Worm (Caenorhabditis elegans) whole organism, midembryonic: ENCODE results near the gene mcm-3AP.
A peak's percentile ranks its signal among the peaks of the same experiment; 100 is the strongest.

Experiments used
- T22C8.4 ChIP-seq: fragments of 200-800 bp; sonication (Bioruptor generic); IDR thresholded peaks from 2 replicates; pipeline ENCODE4 v1.3.6; 2022; ENCODE audit warnings: missing genetic modification characterization, missing compliant biosample characterization
- cog-1 ChIP-seq: sonication (generic microtip); optimal IDR thresholded peaks from 2 replicates; lab custom pipeline; 2016; ENCODE audit warnings: missing genetic modification characterization, missing compliant biosample characterization
- flt-1 ChIP-seq: fragments of 200-800 bp; sonication (Bioruptor generic); IDR thresholded peaks from 2 replicates; pipeline ENCODE4 v1.3.6; 2022; ENCODE audit warnings: missing genetic modification characterization, missing compliant biosample characterization
- klf-2 ChIP-seq: fragments of 200-800 bp; sonication (Bioruptor generic); conservative IDR thresholded peaks from 2 replicates; pipeline ENCODE4 v1.3.6; 2022; ENCODE audit warnings: missing genetic modification reagents, missing genetic modification characterization, missing compliant biosample characterization
- med-1 ChIP-seq: sonication (generic microtip); optimal IDR thresholded peaks from 2 replicates; lab custom pipeline; 2017; ENCODE audit warnings: missing genetic modification characterization, mild to moderate bottlenecking, missing compliant biosample characterization, antibody characterized with exemption, missing genetic modification reagents; ENCODE audit not compliant: insufficient read depth
- ref-1 ChIP-seq: fragments of 200-800 bp; sonication (Bioruptor generic); conservative IDR thresholded peaks from 2 replicates; pipeline ENCODE4 v1.3.6; 2022; ENCODE audit warnings: missing genetic modification reagents, missing genetic modification characterization, missing compliant biosample characterization
- tab-1 ChIP-seq: fragments of 200-800 bp; sonication (Bioruptor generic); IDR thresholded peaks from 2 replicates; pipeline ENCODE4 v1.3.6; 2022; ENCODE audit warnings: missing genetic modification characterization, missing compliant biosample characterization
- ztf-23 ChIP-seq: fragments of 200-800 bp; sonication (Bioruptor generic); IDR thresholded peaks from 2 replicates; pipeline ENCODE4 v1.3.6; 2022; ENCODE audit warnings: missing genetic modification reagents, missing genetic modification characterization, missing compliant biosample characterization
- ztf-29 ChIP-seq: fragments of 200-800 bp; sonication (Bioruptor generic); IDR thresholded peaks from 2 replicates; pipeline ENCODE4 v1.3.6; 2022; ENCODE audit warnings: missing genetic modification reagents, missing genetic modification characterization, missing compliant biosample characterization

Gene mcm-3AP

DNA sequence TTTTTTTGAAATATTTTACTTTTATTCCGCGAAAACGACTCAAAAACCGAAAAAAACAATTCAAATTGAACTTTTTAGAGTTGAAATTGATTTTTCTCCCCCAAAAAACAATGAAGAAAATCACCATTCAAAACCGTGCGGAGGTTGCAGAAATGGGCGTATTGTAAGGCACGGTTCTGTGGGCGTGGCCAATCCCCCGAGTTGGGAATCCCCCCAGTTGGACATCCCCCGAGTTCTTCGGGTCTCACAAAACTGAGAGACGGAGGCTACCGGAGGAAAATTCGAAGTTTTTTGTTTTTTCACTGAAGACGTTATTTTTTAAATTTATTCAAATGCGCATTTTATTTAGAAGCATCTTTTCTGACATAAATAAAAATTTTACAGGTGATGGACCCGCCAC lies at the start of gene mcm-3AP:
TSS of gene mcm-3AP (plus strand) at position 383 of the 400 bp plus-strand sequence.
- TF ChIP-seq T22C8.4 (GFP tag; lab: Robert Waterston, UW), result peak; percentile 65
- TF ChIP-seq ztf-23, result peak; percentile 84
- 0 out of 2 replicates have a peak, but pooled peaks have one; percentile 26 for TF ChIP-seq tab-1
- TF ChIP-seq klf-2, result peak; percentile 80
- peak; percentile 83 for TF ChIP-seq flt-1 (GFP tag; lab: Robert Waterston, UW)

- TF ChIP-seq ref-1 (GFP tag; lab: Robert Waterston, UW), result no peak
- peak; percentile 13 for TF ChIP-seq cog-1 (tag; lab: Kevin White, UChicago)
These were observed 46.1 kb upstream of the mcm-3AP start, which contains the start of gene arp-11 for ce11 chrIV:7902221-7902904. Gene arp-11, minus strand, starts transcription at chrIV:7902271.

- TF ChIP-seq flt-1 (GFP tag; lab: Robert Waterston, UW) (no peak), T22C8.4 (GFP tag; lab: Robert Waterston, UW) (no peak), ref-1 (GFP tag; lab: Robert Waterston, UW) (no peak), klf-2 (no peak), med-1 (no peak), ztf-23 (no peak), cog-1 (tag; lab: Kevin White, UChicago) (peak; percentile 29), tab-1 (no peak)
These were observed 45.1 kb upstream of the mcm-3AP start, which contains the start of gene C49H3.6 for ce11 chrIV:7903359-7903758. Gene C49H3.6, plus strand, starts transcription at chrIV:7903738.

ce11 chrIV:7906643-7907042 lies 41.8 kb upstream of the mcm-3AP start:
- no peak for TF ChIP-seq tab-1
- TF ChIP-seq cog-1 (tag; lab: Kevin White, UChicago), result no peak
- no peak for TF ChIP-seq T22C8.4 (GFP tag; lab: Robert Waterston, UW)
- TF ChIP-seq klf-2, result no peak
- TF ChIP-seq med-1, result no peak
- no peak for TF ChIP-seq ztf-29 (GFP tag; lab: Robert Waterston, UW)
- no peak for TF ChIP-seq flt-1 (GFP tag; lab: Robert Waterston, UW)
- TF ChIP-seq ztf-23, result no peak
- no peak for TF ChIP-seq ref-1 (GFP tag; lab: Robert Waterston, UW)

DNA sequence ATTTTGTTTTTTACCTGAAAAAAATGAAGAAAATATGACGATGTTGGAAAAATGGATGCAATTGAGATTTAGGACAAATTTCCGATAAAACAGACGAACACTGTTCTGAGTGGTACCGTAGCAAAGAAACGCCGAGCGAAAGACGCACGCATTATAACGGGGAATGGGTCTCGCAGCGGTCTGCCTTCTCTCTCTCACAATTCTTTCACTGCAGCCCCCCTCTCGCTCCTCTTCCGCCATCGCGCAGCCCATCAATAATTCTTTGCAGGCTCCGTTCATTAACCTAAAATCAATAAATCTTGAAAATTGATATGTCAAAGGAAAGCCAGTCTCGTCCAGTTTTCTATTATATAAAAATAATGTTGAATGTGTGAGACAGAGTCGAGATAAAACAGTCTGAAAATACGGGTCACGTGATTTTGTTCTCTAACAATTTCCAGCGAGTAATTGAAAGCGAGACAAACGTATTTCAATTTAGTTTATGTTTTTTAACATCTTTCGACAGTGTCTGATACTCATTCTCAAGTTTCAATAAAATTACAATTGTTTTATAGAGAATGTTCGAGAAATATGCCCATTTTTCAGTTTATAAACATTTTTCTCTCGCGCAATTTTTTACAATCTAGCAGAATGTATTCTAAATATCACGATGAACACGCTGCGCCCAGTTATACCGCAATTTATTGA lies 38.9 kb upstream of the mcm-3AP start:
- TF ChIP-seq flt-1 (GFP tag; lab: Robert Waterston, UW) (peak; percentile 47; the same call in 1 of the 2 replicates), ztf-23 (no peak)

DNA sequence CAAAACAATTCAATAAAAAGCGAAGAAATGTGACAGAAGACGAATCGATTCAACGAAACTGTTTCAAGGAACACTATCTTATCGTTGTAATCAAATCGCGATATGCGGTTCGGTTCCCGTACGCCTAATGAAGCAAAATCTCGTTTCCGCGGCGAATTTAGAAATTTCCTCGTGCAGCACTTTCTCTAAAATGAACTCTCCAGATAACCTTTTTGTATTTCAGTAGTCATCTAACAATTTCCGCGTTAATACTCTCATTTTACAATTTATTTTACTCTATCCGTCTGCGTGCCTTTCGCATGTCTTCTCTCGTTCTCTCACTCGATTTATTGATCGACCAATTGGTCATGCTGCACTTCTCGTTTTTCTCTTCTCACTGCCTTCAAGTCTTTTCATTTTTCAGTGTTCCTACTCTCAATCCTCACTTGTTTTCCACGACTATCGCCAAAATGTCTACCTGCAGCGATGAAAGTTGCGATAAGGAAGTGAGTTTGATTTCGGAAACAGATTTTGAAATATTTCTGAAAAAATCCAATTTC lies 38.2 kb upstream of the mcm-3AP start, which contains the start of the genes npp-27 and ntl-4:
TSS of gene npp-27 (minus strand) at position 51 of the 539 bp plus-strand sequence.
TSS of gene ntl-4 (plus strand) at position 379 of the 539 bp plus-strand sequence.
- TF ChIP-seq T22C8.4 (GFP tag; lab: Robert Waterston, UW), result peak; percentile 54; the same call in 1 of the 2 replicates
- no peak for TF ChIP-seq ref-1 (GFP tag; lab: Robert Waterston, UW)

DNA sequence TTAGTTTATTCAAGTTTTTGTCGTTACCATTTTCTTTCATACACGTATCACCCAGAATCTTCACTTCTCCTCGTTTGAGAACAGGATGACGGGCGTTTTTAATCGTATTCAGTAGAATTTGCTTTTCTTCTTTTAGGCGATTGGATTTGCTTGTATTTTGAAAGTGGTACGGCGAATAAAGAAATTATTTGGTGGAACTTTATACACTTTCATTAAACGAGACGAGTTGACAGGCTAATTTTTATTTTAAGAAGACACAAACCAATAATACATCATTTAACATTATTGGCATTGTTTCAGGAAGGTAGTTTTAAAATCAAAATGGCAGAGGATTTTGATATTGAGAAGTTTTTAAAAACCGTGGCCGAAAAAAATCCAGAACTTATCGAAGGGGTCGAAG lies 33.5 kb upstream of the mcm-3AP start, which contains the start of gene C49H3.4:
TSS of gene C49H3.4 (plus strand) at position 301 of the 400 bp plus-strand sequence.
- TF ChIP-seq ref-1 (GFP tag; lab: Robert Waterston, UW) (no peak), cog-1 (tag; lab: Kevin White, UChicago) (no peak), T22C8.4 (GFP tag; lab: Robert Waterston, UW) (no peak), tab-1 (no peak), ztf-29 (GFP tag; lab: Robert Waterston, UW) (no peak), flt-1 (GFP tag; lab: Robert Waterston, UW) (no peak), med-1 (no peak), ztf-23 (no peak), klf-2 (no peak)

ce11 chrIV:7916907-7917306 lies 31.6 kb upstream of the mcm-3AP start:
- TF ChIP-seq med-1, result no peak
- TF ChIP-seq T22C8.4 (GFP tag; lab: Robert Waterston, UW), result no peak
- no peak for TF ChIP-seq tab-1
- TF ChIP-seq ztf-29 (GFP tag; lab: Robert Waterston, UW), result no peak
- TF ChIP-seq ztf-23, result no peak
- no peak for TF ChIP-seq ref-1 (GFP tag; lab: Robert Waterston, UW)

- no peak for TF ChIP-seq tab-1
- TF ChIP-seq T22C8.4 (GFP tag; lab: Robert Waterston, UW), result no peak
- no peak for TF ChIP-seq ztf-23
- TF ChIP-seq klf-2, result no peak
- no peak for TF ChIP-seq flt-1 (GFP tag; lab: Robert Waterston, UW)
- TF ChIP-seq ref-1 (GFP tag; lab: Robert Waterston, UW), result no peak
- no peak for TF ChIP-seq med-1
- no peak for TF ChIP-seq cog-1 (tag; lab: Kevin White, UChicago)
- no peak for TF ChIP-seq ztf-29 (GFP tag; lab: Robert Waterston, UW)
These were observed 30.6 kb upstream of the mcm-3AP start for ce11 chrIV:7917881-7918280.

DNA sequence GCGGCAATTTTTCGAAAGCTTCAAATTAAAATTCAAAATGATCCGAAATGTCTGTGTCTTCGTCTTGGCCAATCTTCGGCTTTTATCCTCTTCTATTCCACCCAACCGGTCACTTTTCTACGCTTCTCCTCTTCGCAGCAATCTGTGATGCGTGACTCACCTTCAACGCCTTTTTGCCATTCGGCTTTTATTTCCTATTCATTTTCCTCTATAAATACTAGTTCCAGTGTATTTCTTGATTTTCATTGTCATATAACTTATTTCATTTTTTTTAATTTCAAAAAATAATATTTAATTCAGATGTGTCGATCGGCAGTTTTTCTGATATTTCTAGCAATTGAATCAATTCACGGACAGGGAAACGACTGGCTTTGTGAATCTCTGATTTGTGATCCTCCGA lies 28.3 kb upstream of the mcm-3AP start, which contains the start of gene C49H3.16:
TSS of gene C49H3.16 (plus strand) at position 301 of the 400 bp plus-strand sequence.
- no peak for TF ChIP-seq med-1
- TF ChIP-seq klf-2, result no peak
- TF ChIP-seq T22C8.4 (GFP tag; lab: Robert Waterston, UW), result no peak
- TF ChIP-seq cog-1 (tag; lab: Kevin White, UChicago), result no peak
- TF ChIP-seq tab-1, result no peak
- TF ChIP-seq ztf-23, result no peak
- no peak for TF ChIP-seq ref-1 (GFP tag; lab: Robert Waterston, UW)
- TF ChIP-seq ztf-29 (GFP tag; lab: Robert Waterston, UW), result no peak
